Worm (Caenorhabditis elegans): Measurements from ENCODE around the gene srh-35.

ce11 chrV:418432-418831, 30.6 kb downstream of the srh-35 start, which contains the start of gene Y39D8A.1:
- TF ChIP-seq gmeb-2 (tag; optimal IDR thresholded peaks at IDR 0.05), result no peak
- TF ChIP-seq pha-4 (tag; optimal IDR thresholded peaks at IDR 0.05), result no peak
- no peak for TF ChIP-seq pat-9 (tag; optimal IDR thresholded peaks at IDR 0.05)
- no peak for TF ChIP-seq tbx-7 (tag; optimal IDR thresholded peaks at IDR 0.05)
- TF ChIP-seq pqm-1 (tag; optimal IDR thresholded peaks at IDR 0.05), result no peak
- no peak for TF ChIP-seq sox-4 (tag; optimal IDR thresholded peaks at IDR 0.05)
- no peak for TF ChIP-seq nfya-1 (tag; optimal IDR thresholded peaks at IDR 0.05)
- no peak for TF ChIP-seq unc-55 (GFP tag; optimal IDR thresholded peaks at IDR 0.05)
- TF ChIP-seq sox-2 (GFP tag; IDR thresholded peaks at IDR 0.05), result no peak
- no peak for TF ChIP-seq syd-9 (tag; optimal IDR thresholded peaks at IDR 0.05)
- no peak for TF ChIP-seq T23F11.4 (GFP tag; optimal IDR thresholded peaks at IDR 0.05)

Measured in whole organism, late embryonic.